Worm (Caenorhabditis elegans) whole organism, dauer: ENCODE data around the gene math-45.
"Not testable (repeated sequence)": the region's sequence is repeated elsewhere in the genome, so short reads cannot be mapped to it uniquely, and the experiment has no call there.

ENCODE experiments used
- unc-62 ChIP-seq: sonication (generic microtip); optimal IDR thresholded peaks from 2 replicates; lab custom pipeline; 2017; ENCODE audit warnings: missing biosample characterization, missing genetic modification reagents, missing genetic modification characterization

Gene math-45

ce11 chrII:1517354-1517753 lies at the start of gene math-45:
Gene math-45 (minus strand): TSS chrII:1517454.
- no peak for TF ChIP-seq unc-62 (GFP tag; lab: Kevin White, UChicago)

- TF ChIP-seq unc-62 (GFP tag; lab: Kevin White, UChicago) = no peak
Measured at ce11 chrII:1561863-1562262, 44.6 kb upstream of the math-45 start, which contains the start of gene K05F6.14. Gene K05F6.14 (plus strand): TSS chrII:1562163.

- TF ChIP-seq unc-62 (GFP tag; lab: Kevin White, UChicago) = no peak
Measured at ce11 chrII:1560839-1561238, 43.6 kb upstream of the math-45 start.

ce11 chrII:1556217-1556616 lies 39.0 kb upstream of the math-45 start, which contains the start of the genes fbxb-54 and fbxb-50:
Gene fbxb-54 (minus strand): TSS chrII:1556317.
Gene fbxb-50 (plus strand): TSS chrII:1556443.
- not testable (repeated sequence) for TF ChIP-seq unc-62 (GFP tag; lab: Kevin White, UChicago)

- TF ChIP-seq unc-62 (GFP tag; lab: Kevin White, UChicago) = no peak
Measured at ce11 chrII:1550501-1550900, 33.2 kb upstream of the math-45 start, which contains the start of the genes fbxb-52 and fbxb-51. Gene fbxb-52 (minus strand): TSS chrII:1550601. Gene fbxb-51 (plus strand): TSS chrII:1550712.

ce11 chrII:1545625-1546024 lies 28.4 kb upstream of the math-45 start, which contains the start of gene K05F6.12:
Gene K05F6.12 (plus strand): TSS chrII:1545925.
- TF ChIP-seq unc-62 (GFP tag; lab: Kevin White, UChicago) = no peak

- TF ChIP-seq unc-62 (GFP tag; lab: Kevin White, UChicago) = not testable (repeated sequence)
Measured at ce11 chrII:1543182-1543581, 25.9 kb upstream of the math-45 start, which contains the start of gene K05F6.4. Gene K05F6.4 (plus strand): TSS chrII:1543482.

ce11 chrII:1540628-1541027 lies 23.4 kb upstream of the math-45 start, which contains the start of gene poml-4:
Gene poml-4 (plus strand): TSS chrII:1540928.
- TF ChIP-seq unc-62 (GFP tag; lab: Kevin White, UChicago) = not testable (repeated sequence)

- no peak for TF ChIP-seq unc-62 (GFP tag; lab: Kevin White, UChicago)
Measured at ce11 chrII:1538589-1538988, 21.3 kb upstream of the math-45 start, which contains the start of gene fbxb-44. Gene fbxb-44 (plus strand): TSS chrII:1538889.

- TF ChIP-seq unc-62 (GFP tag; lab: Kevin White, UChicago) = no peak
Measured at ce11 chrII:1537321-1537720, 20.1 kb upstream of the math-45 start, which contains the start of gene fbxb-42. Gene fbxb-42 (plus strand): TSS chrII:1537621.

ce11 chrII:1535931-1536330 lies 18.7 kb upstream of the math-45 start, which contains the start of gene fbxb-43:
Gene fbxb-43 (plus strand): TSS chrII:1536231.
- no peak for TF ChIP-seq unc-62 (GFP tag; lab: Kevin White, UChicago)

ce11 chrII:1529057-1529456 lies 11.8 kb upstream of the math-45 start, which contains the start of gene Y51H7BR.4:
Gene Y51H7BR.4 (plus strand): TSS chrII:1529357.
- no peak for TF ChIP-seq unc-62 (GFP tag; lab: Kevin White, UChicago)

- TF ChIP-seq unc-62 (GFP tag; lab: Kevin White, UChicago) = no peak
Measured at ce11 chrII:1525498-1525897, 8.2 kb upstream of the math-45 start, which contains the start of gene Y51H7BR.7. Gene Y51H7BR.7 (minus strand): TSS chrII:1525598.

ce11 chrII:1521956-1522355 lies 4.7 kb upstream of the math-45 start:
- TF ChIP-seq unc-62 (GFP tag; lab: Kevin White, UChicago) = no peak

- TF ChIP-seq unc-62 (GFP tag; lab: Kevin White, UChicago) = no peak
Measured at ce11 chrII:1519867-1520266, 2.6 kb upstream of the math-45 start.

ce11 chrII:1518914-1519313 lies 1.7 kb upstream of the math-45 start, which contains the start of gene Y51H7BR.8:
Gene Y51H7BR.8 (plus strand): TSS chrII:1519214.
- TF ChIP-seq unc-62 (GFP tag; lab: Kevin White, UChicago) = no peak

- no peak for TF ChIP-seq unc-62 (GFP tag; lab: Kevin White, UChicago)
Measured at ce11 chrII:1504266-1504665, 13.0 kb downstream of the math-45 start, which contains the start of gene fdgt-1. Gene fdgt-1 (plus strand): TSS chrII:1504566.
